Worm (Caenorhabditis elegans) whole organism, L4 larva: ENCODE data around the gene ceh-30.

ENCODE experiments used
- F10B5.3 ChIP-seq: sonication (generic microtip); optimal IDR thresholded peaks from 2 replicates; lab custom pipeline; 2016; ENCODE audit warnings: mild to moderate bottlenecking, missing genetic modification characterization, missing compliant biosample characterization
- F26F4.8 ChIP-seq: fragments of 200-800 bp; sonication (Bioruptor generic); conservative IDR thresholded peaks from 2 replicates; pipeline ENCODE4 v1.3.6; 2022; ENCODE audit warnings: missing genetic modification characterization, missing compliant biosample characterization
- F44E2.7 ChIP-seq: fragments of 200-800 bp; sonication (Bioruptor generic); IDR thresholded peaks from 2 replicates; pipeline ENCODE4 v2.1.2; 2022; ENCODE audit warnings: missing genetic modification characterization, missing compliant biosample characterization
- F49E8.2 ChIP-seq: sonication (generic microtip); optimal IDR thresholded peaks from 2 replicates; lab custom pipeline; 2016; ENCODE audit warnings: missing compliant biosample characterization, mild to moderate bottlenecking, missing genetic modification characterization, borderline replicate concordance
- Y105C5A.15 ChIP-seq: fragments of 200-800 bp; sonication (Bioruptor generic); IDR thresholded peaks from 2 replicates; pipeline ENCODE4 v1.3.6; 2022; ENCODE audit warnings: missing genetic modification characterization, missing compliant biosample characterization
- Y48G9A.11 ChIP-seq: fragments of 200-800 bp; sonication (Bioruptor generic); IDR thresholded peaks from 2 replicates; pipeline ENCODE4 v1.3.6; 2022; ENCODE audit warnings: missing genetic modification reagents, missing genetic modification characterization, missing compliant biosample characterization
- Y5F2A.4 ChIP-seq: fragments of 200-800 bp; sonication (Bioruptor generic); optimal IDR thresholded peaks from 2 replicates; lab custom pipeline; 2018; ENCODE audit warnings: mild to moderate bottlenecking, missing genetic modification characterization, missing compliant biosample characterization
- ZK337.2 ChIP-seq: fragments of 200-800 bp; sonication (Bioruptor generic); IDR thresholded peaks from 2 replicates; pipeline ENCODE4 v1.3.6; 2022; ENCODE audit warnings: missing genetic modification reagents, missing genetic modification characterization, missing compliant biosample characterization
- aha-1 ChIP-seq: fragments of 150-350 bp; peaks from one replicate; lab custom pipeline; 2014; ENCODE audit warnings: missing biosample characterization, missing genetic modification characterization
- aly-2 ChIP-seq: sonication (generic microtip); optimal IDR thresholded peaks from 2 replicates; lab custom pipeline; 2018; ENCODE audit warnings: missing biosample characterization, missing genetic modification characterization
- arid-1 ChIP-seq: fragments of 200-800 bp; sonication (Bioruptor generic); conservative IDR thresholded peaks from 2 replicates; pipeline ENCODE4 v1.3.6; 2022; ENCODE audit warnings: missing genetic modification reagents, missing genetic modification characterization, missing compliant biosample characterization
- ceh-28 ChIP-seq: fragments of 150-350 bp; optimal IDR thresholded peaks from 2 replicates; lab custom pipeline; 2014; ENCODE audit warnings: missing biosample characterization, missing genetic modification reagents, missing genetic modification characterization
- ceh-32 ChIP-seq: sonication (generic microtip); optimal IDR thresholded peaks from 2 replicates; lab custom pipeline; 2016; ENCODE audit warnings: mild to moderate bottlenecking, missing genetic modification characterization, missing compliant biosample characterization; ENCODE audit not compliant: poor library complexity
- ceh-44 ChIP-seq: fragments of 200-800 bp; sonication (Bioruptor generic); IDR thresholded peaks from 2 replicates; pipeline ENCODE4 v1.3.6; 2022; ENCODE audit warnings: missing genetic modification reagents, missing genetic modification characterization, missing compliant biosample characterization
- ceh-62 ChIP-seq: sonication (generic microtip); optimal IDR thresholded peaks from 2 replicates; lab custom pipeline; 2017; ENCODE audit warnings: missing biosample characterization, missing genetic modification characterization
- ces-1 ChIP-seq: fragments of 150-350 bp; sonication (generic microtip); optimal IDR thresholded peaks from 4 replicates; lab custom pipeline; 2014; ENCODE audit warnings: missing biosample characterization, missing genetic modification reagents, missing genetic modification characterization
- cey-2 ChIP-seq: sonication (generic microtip); optimal IDR thresholded peaks from 3 replicates; lab custom pipeline; 2017; ENCODE audit warnings: missing genetic modification characterization, mild to moderate bottlenecking, missing compliant biosample characterization, antibody characterized with exemption, borderline replicate concordance; ENCODE audit not compliant: insufficient read depth
- daf-12 ChIP-seq: fragments of 150-350 bp; optimal IDR thresholded peaks from 2 replicates; lab custom pipeline; 2014; ENCODE audit warnings: missing biosample characterization, missing genetic modification reagents, missing genetic modification characterization
- daf-19 ChIP-seq: fragments of 200-800 bp; sonication (Bioruptor generic); conservative IDR thresholded peaks from 2 replicates; pipeline ENCODE4 v1.3.6; 2022; ENCODE audit warnings: missing genetic modification characterization, missing compliant biosample characterization
- daf-8 ChIP-seq: fragments of 200-800 bp; sonication (Bioruptor generic); IDR thresholded peaks from 2 replicates; pipeline ENCODE4 v1.3.6; 2022; ENCODE audit warnings: missing genetic modification characterization, missing compliant biosample characterization
- egl-43 ChIP-seq: fragments of 200-800 bp; sonication (Bioruptor generic); IDR thresholded peaks from 2 replicates; pipeline ENCODE4 v1.3.6; 2022; ENCODE audit warnings: missing genetic modification reagents, missing genetic modification characterization, missing compliant biosample characterization
- gei-8 ChIP-seq: fragments of 200-800 bp; sonication (Bioruptor generic); optimal IDR thresholded peaks from 2 replicates; lab custom pipeline; 2018; ENCODE audit warnings: mild to moderate bottlenecking, missing genetic modification characterization, missing compliant biosample characterization
- hlh-11 ChIP-seq: fragments of 200-800 bp; sonication (Bioruptor generic); optimal IDR thresholded peaks from 2 replicates; lab custom pipeline; 2018; ENCODE audit warnings: mild to moderate bottlenecking, missing genetic modification characterization, missing compliant biosample characterization
- hlh-30 ChIP-seq: sonication (generic microtip); optimal IDR thresholded peaks from 2 replicates; lab custom pipeline; 2017; ENCODE audit warnings: antibody characterized with exemption, mild to moderate bottlenecking, missing genetic modification characterization, missing compliant biosample characterization; ENCODE audit not compliant: insufficient read depth
- hmg-1.1 ChIP-seq: fragments of 200-800 bp; sonication (Bioruptor generic); IDR thresholded peaks from 2 replicates; pipeline ENCODE4 v1.3.6; 2022; ENCODE audit warnings: missing genetic modification reagents, missing genetic modification characterization, missing compliant biosample characterization
- jun-1 ChIP-seq: fragments of 150-350 bp; optimal IDR thresholded peaks from 2 replicates; lab custom pipeline; 2014; ENCODE audit warnings: missing biosample characterization, missing genetic modification reagents, missing genetic modification characterization
- lim-7 ChIP-seq: fragments of 200-800 bp; sonication (Bioruptor generic); IDR thresholded peaks from 2 replicates; pipeline ENCODE4 v1.3.6; 2022; ENCODE audit warnings: missing genetic modification characterization, missing compliant biosample characterization
- lin-29 ChIP-seq: fragments of 200-800 bp; sonication (Bioruptor generic); IDR thresholded peaks from 2 replicates; pipeline ENCODE4 v1.3.6; 2022; ENCODE audit warnings: missing genetic modification reagents, missing genetic modification characterization, missing compliant biosample characterization
- lin-39 ChIP-seq: fragments of 150-350 bp; optimal IDR thresholded peaks from 2 replicates; lab custom pipeline; 2014; ENCODE audit warnings: missing biosample characterization, missing genetic modification reagents, missing genetic modification characterization
- madf-5 ChIP-seq, 2 experiments: fragments of 200-800 bp; sonication (Bioruptor generic); IDR thresholded peaks; 2 replicates each; pipeline ENCODE4 v1.3.6; 2022; ENCODE audit warnings: missing compliant biosample characterization in 2 of 2, missing genetic modification characterization in 2 of 2
- mdl-1 ChIP-seq, 2 experiments: fragments of 150-350 bp in 1 of 2; sonication (generic microtip) in 1 of 2; optimal IDR thresholded peaks; 2 replicates each; lab custom pipeline; 2014 to 2017; ENCODE audit warnings: missing biosample characterization in 2 of 2, missing genetic modification characterization in 2 of 2
- mxl-2 ChIP-seq: fragments of 200-800 bp; sonication (Bioruptor generic); conservative IDR thresholded peaks from 2 replicates; pipeline ENCODE4 v1.3.6; 2022; ENCODE audit warnings: missing genetic modification reagents, missing genetic modification characterization, missing compliant biosample characterization
- nhr-10 ChIP-seq: fragments of 150-350 bp; optimal IDR thresholded peaks from 2 replicates; lab custom pipeline; 2014; ENCODE audit warnings: missing biosample characterization, missing genetic modification characterization
- nhr-11 ChIP-seq: fragments of 150-350 bp; optimal IDR thresholded peaks from 2 replicates; lab custom pipeline; 2014; ENCODE audit warnings: missing biosample characterization, missing genetic modification characterization
- nhr-111 ChIP-seq: fragments of 200-800 bp; sonication (Bioruptor generic); optimal IDR thresholded peaks from 2 replicates; lab custom pipeline; 2018; ENCODE audit warnings: mild to moderate bottlenecking, missing genetic modification characterization, missing compliant biosample characterization
- nhr-28 ChIP-seq: fragments of 150-350 bp; optimal IDR thresholded peaks from 2 replicates; lab custom pipeline; 2014; ENCODE audit warnings: missing biosample characterization, missing genetic modification characterization
- nhr-41 ChIP-seq: fragments of 200-800 bp; sonication (Bioruptor generic); IDR thresholded peaks from 2 replicates; pipeline ENCODE4 v1.3.6; 2022; ENCODE audit warnings: missing genetic modification reagents, missing genetic modification characterization, missing compliant biosample characterization
- nhr-42 ChIP-seq: fragments of 200-800 bp; sonication (Bioruptor generic); IDR thresholded peaks from 2 replicates; pipeline ENCODE4 v1.3.6; 2022; ENCODE audit warnings: missing genetic modification characterization, missing compliant biosample characterization
- nhr-6 ChIP-seq: fragments of 150-350 bp; optimal IDR thresholded peaks from 2 replicates; lab custom pipeline; 2014; ENCODE audit warnings: missing biosample characterization, missing genetic modification characterization
- php-3 ChIP-seq: fragments of 200-800 bp; sonication (Bioruptor generic); IDR thresholded peaks from 2 replicates; pipeline ENCODE4 v1.3.6; 2022; ENCODE audit warnings: missing genetic modification reagents, missing genetic modification characterization, missing compliant biosample characterization
- pqm-1 ChIP-seq: sonication (generic microtip); optimal IDR thresholded peaks from 2 replicates; lab custom pipeline; 2017; ENCODE audit warnings: missing biosample characterization, missing genetic modification characterization
- rbr-2 ChIP-seq: sonication (generic microtip); optimal IDR thresholded peaks from 2 replicates; lab custom pipeline; 2016; ENCODE audit warnings: missing genotype, missing genetic modification characterization, missing compliant biosample characterization
- saeg-2 ChIP-seq: fragments of 200-800 bp; sonication (Bioruptor generic); IDR thresholded peaks from 2 replicates; pipeline ENCODE4 v1.3.6; 2022; ENCODE audit warnings: missing genetic modification reagents, missing genetic modification characterization, missing compliant biosample characterization
- sdz-12 ChIP-seq: fragments of 200-800 bp; sonication (Bioruptor generic); optimal IDR thresholded peaks from 2 replicates; lab custom pipeline; 2018; ENCODE audit warnings: mild to moderate bottlenecking, missing genetic modification characterization, missing compliant biosample characterization
- set-16 ChIP-seq: fragments of 200-800 bp; sonication (Bioruptor generic); IDR thresholded peaks from 2 replicates; pipeline ENCODE4 v1.3.6; 2022; ENCODE audit warnings: missing genetic modification reagents, missing genetic modification characterization, missing compliant biosample characterization
- skn-1 ChIP-seq: fragments of 150-350 bp; optimal IDR thresholded peaks from 2 replicates; lab custom pipeline; 2014; ENCODE audit warnings: missing biosample characterization, missing genetic modification characterization
- spr-3 ChIP-seq: fragments of 200-800 bp; sonication (Bioruptor generic); optimal IDR thresholded peaks from 2 replicates; lab custom pipeline; 2018; ENCODE audit warnings: mild to moderate bottlenecking, missing genetic modification characterization, missing compliant biosample characterization
- vab-7 ChIP-seq: fragments of 200-800 bp; sonication (Bioruptor generic); IDR thresholded peaks from 2 replicates; pipeline ENCODE4 v1.3.6; 2022; ENCODE audit warnings: missing genetic modification reagents, missing genetic modification characterization, missing compliant biosample characterization
- zag-1 ChIP-seq: fragments of 150-350 bp; optimal IDR thresholded peaks from 2 replicates; lab custom pipeline; 2014; ENCODE audit warnings: missing biosample characterization, missing genetic modification characterization
- zfp-2 ChIP-seq: sonication (generic microtip); optimal IDR thresholded peaks from 2 replicates; lab custom pipeline; 2016; ENCODE audit warnings: mild to moderate bottlenecking, missing genetic modification characterization, missing compliant biosample characterization
- zfp-3 ChIP-seq: fragments of 200-800 bp; sonication (Bioruptor generic); conservative IDR thresholded peaks from 2 replicates; pipeline ENCODE4 v1.3.6; 2022; ENCODE audit warnings: missing genetic modification reagents, missing genetic modification characterization, missing compliant biosample characterization
- zip-2 ChIP-seq: fragments of 150-350 bp; optimal IDR thresholded peaks from 2 replicates; lab custom pipeline; 2014; ENCODE audit warnings: missing biosample characterization, missing genetic modification characterization

Gene ceh-30

DNA sequence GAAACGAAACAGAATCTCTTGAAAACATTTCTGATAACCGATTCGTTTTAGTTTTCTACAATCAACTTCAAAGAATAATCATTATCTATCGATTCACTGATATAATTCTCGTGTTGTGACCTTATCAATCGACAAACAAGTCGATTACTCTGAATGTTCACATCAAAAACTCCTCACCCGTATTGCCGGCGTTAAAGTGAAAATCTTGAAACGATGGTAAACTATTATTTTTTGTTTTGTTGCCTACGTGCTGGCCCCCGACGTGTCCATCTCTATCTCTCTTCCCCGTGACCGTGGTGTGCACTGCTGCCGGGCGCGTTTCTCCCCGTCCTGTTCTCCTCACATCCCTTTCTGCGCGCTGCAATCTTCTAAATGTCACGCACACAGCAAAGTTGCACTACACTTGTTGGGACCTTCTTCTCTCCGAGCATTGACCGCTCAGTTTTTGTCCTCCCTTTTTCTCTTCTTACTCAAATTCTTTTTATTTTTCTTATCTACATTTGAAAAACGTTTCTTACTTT, 26.6 kb downstream of the ceh-30 start (continued):
- 0 out of 2 replicates have a peak, but pooled peaks have one; percentile 46 for TF ChIP-seq php-3 (GFP tag; lab: Robert Waterston, UW)
- peak; percentile 78 for TF ChIP-seq hlh-11 (tag; lab: Kevin White, UChicago)
- no peak for TF ChIP-seq daf-8 (GFP tag; lab: Robert Waterston, UW)
- no peak for TF ChIP-seq ceh-28 (tag; lab: Kevin White, UChicago)
- TF ChIP-seq nhr-11 (tag; lab: Kevin White, UChicago): peak; percentile 57
- no peak for TF ChIP-seq F10B5.3 (tag; lab: Kevin White, UChicago)
- TF ChIP-seq mdl-1 (tag; optimal IDR thresholded peaks at IDR 0.05; lab: Kevin White, UChicago): peak; percentile 31 to 78
- TF ChIP-seq ceh-44 (GFP tag; lab: Robert Waterston, UW): no peak
- peak; percentile 80 for TF ChIP-seq nhr-28
- no peak for TF ChIP-seq F44E2.7 (GFP tag; lab: Robert Waterston, UW)
- TF ChIP-seq sdz-12 (GFP tag; lab: Kevin White, UChicago): no peak
- TF ChIP-seq set-16 (GFP tag; lab: Robert Waterston, UW): no peak; the same call in 1 of the 2 replicates
- no peak for TF ChIP-seq nhr-6 (tag; lab: Kevin White, UChicago)
- no peak for TF ChIP-seq ces-1 (GFP tag; lab: Kevin White, UChicago)
- 0 out of 2 replicates have a peak, but pooled peaks have one; percentile 26 for TF ChIP-seq mxl-2 (GFP tag; lab: Robert Waterston, UW)
- no peak for TF ChIP-seq daf-12 (tag; lab: Kevin White, UChicago)
- TF ChIP-seq jun-1 (tag; lab: Kevin White, UChicago): no peak
- peak; percentile 29 for TF ChIP-seq nhr-10 (tag; lab: Kevin White, UChicago)
- peak; percentile 43 for TF ChIP-seq rbr-2 (tag; lab: Kevin White, UChicago)
- peak; percentile 61 for TF ChIP-seq pqm-1 (tag; lab: Kevin White, UChicago)
- TF ChIP-seq lin-39: no peak
- no peak for TF ChIP-seq ceh-62 (tag; lab: Kevin White, UChicago)
- no peak for TF ChIP-seq zip-2 (tag; lab: Kevin White, UChicago)
- no peak for TF ChIP-seq gei-8 (GFP tag; lab: Kevin White, UChicago)
- no peak for TF ChIP-seq arid-1
- peak; percentile 100 for TF ChIP-seq aha-1
- TF ChIP-seq hmg-1.1 (GFP tag; lab: Robert Waterston, UW): peak; percentile 79
- TF ChIP-seq zag-1: no peak
- TF ChIP-seq nhr-111 (GFP tag; lab: Kevin White, UChicago): no peak
- TF ChIP-seq Y48G9A.11: no peak
- TF ChIP-seq ceh-32 (tag; lab: Kevin White, UChicago): no peak
- TF ChIP-seq aly-2 (tag; lab: Kevin White, UChicago): no peak
- TF ChIP-seq vab-7 (GFP tag; lab: Robert Waterston, UW): no peak
- TF ChIP-seq saeg-2: no peak
- TF ChIP-seq F49E8.2 (tag; lab: Kevin White, UChicago): no peak
- no peak for TF ChIP-seq zfp-3 (GFP tag; lab: Robert Waterston, UW)
- TF ChIP-seq nhr-42: no peak
- no peak for TF ChIP-seq egl-43
- no peak for TF ChIP-seq nhr-41 (GFP tag; lab: Robert Waterston, UW)
- TF ChIP-seq Y5F2A.4: no peak
- no peak for TF ChIP-seq F26F4.8 (GFP tag; lab: Robert Waterston, UW)
- no peak for TF ChIP-seq Y105C5A.15 (GFP tag; lab: Robert Waterston, UW)
- no peak for TF ChIP-seq skn-1
- peak; percentile 92 for TF ChIP-seq hlh-30
- TF ChIP-seq cey-2 (tag; lab: Kevin White, UChicago): no peak
- no peak for TF ChIP-seq madf-5 (GFP tag; IDR thresholded peaks at IDR 0.05; lab: Robert Waterston, UW)
- TF ChIP-seq ZK337.2 (GFP tag; lab: Robert Waterston, UW): no peak
- no peak for TF ChIP-seq zfp-2
- TF ChIP-seq spr-3: no peak
- TF ChIP-seq lim-7: no peak
- TF ChIP-seq lin-29 (GFP tag; lab: Robert Waterston, UW): no peak
- TF ChIP-seq daf-19: no peak
